Worm (Caenorhabditis elegans) whole organism, midembryonic: Measurements from ENCODE around the gene F40E12.1.

Source experiments
- T22C8.4 ChIP-seq: fragments of 200-800 bp; sonication (Bioruptor generic); IDR thresholded peaks from 2 replicates; pipeline ENCODE4 v1.3.6; 2022; ENCODE audit warnings: missing genetic modification characterization, missing compliant biosample characterization
- cog-1 ChIP-seq: sonication (generic microtip); optimal IDR thresholded peaks from 2 replicates; lab custom pipeline; 2016; ENCODE audit warnings: missing genetic modification characterization, missing compliant biosample characterization
- flt-1 ChIP-seq: fragments of 200-800 bp; sonication (Bioruptor generic); IDR thresholded peaks from 2 replicates; pipeline ENCODE4 v1.3.6; 2022; ENCODE audit warnings: missing genetic modification characterization, missing compliant biosample characterization
- klf-2 ChIP-seq: fragments of 200-800 bp; sonication (Bioruptor generic); conservative IDR thresholded peaks from 2 replicates; pipeline ENCODE4 v1.3.6; 2022; ENCODE audit warnings: missing genetic modification reagents, missing genetic modification characterization, missing compliant biosample characterization
- med-1 ChIP-seq: sonication (generic microtip); optimal IDR thresholded peaks from 2 replicates; lab custom pipeline; 2017; ENCODE audit warnings: missing genetic modification characterization, mild to moderate bottlenecking, missing compliant biosample characterization, antibody characterized with exemption, missing genetic modification reagents; ENCODE audit not compliant: insufficient read depth
- ref-1 ChIP-seq: fragments of 200-800 bp; sonication (Bioruptor generic); conservative IDR thresholded peaks from 2 replicates; pipeline ENCODE4 v1.3.6; 2022; ENCODE audit warnings: missing genetic modification reagents, missing genetic modification characterization, missing compliant biosample characterization
- tab-1 ChIP-seq: fragments of 200-800 bp; sonication (Bioruptor generic); IDR thresholded peaks from 2 replicates; pipeline ENCODE4 v1.3.6; 2022; ENCODE audit warnings: missing genetic modification characterization, missing compliant biosample characterization
- ztf-23 ChIP-seq: fragments of 200-800 bp; sonication (Bioruptor generic); IDR thresholded peaks from 2 replicates; pipeline ENCODE4 v1.3.6; 2022; ENCODE audit warnings: missing genetic modification reagents, missing genetic modification characterization, missing compliant biosample characterization
- ztf-29 ChIP-seq: fragments of 200-800 bp; sonication (Bioruptor generic); IDR thresholded peaks from 2 replicates; pipeline ENCODE4 v1.3.6; 2022; ENCODE audit warnings: missing genetic modification reagents, missing genetic modification characterization, missing compliant biosample characterization

Gene F40E12.1

ce11 chrII:3617512-3617911 lies at the start of gene F40E12.1:
F40E12.1 (plus strand) TSS chrII:3617812.
- TF ChIP-seq med-1 (no peak), klf-2 (no peak), T22C8.4 (GFP tag; lab: Robert Waterston, UW) (no peak), flt-1 (GFP tag; lab: Robert Waterston, UW) (no peak), ztf-29 (GFP tag; lab: Robert Waterston, UW) (no peak), ref-1 (GFP tag; lab: Robert Waterston, UW) (no peak), cog-1 (tag; lab: Kevin White, UChicago) (no peak), tab-1 (GFP tag; lab: Robert Waterston, UW) (no peak), ztf-23 (GFP tag; lab: Robert Waterston, UW) (no peak)

- no peak for TF ChIP-seq tab-1 (GFP tag; lab: Robert Waterston, UW)
- no peak for TF ChIP-seq cog-1 (tag; lab: Kevin White, UChicago)
- no peak for TF ChIP-seq med-1
- no peak for TF ChIP-seq klf-2
- TF ChIP-seq ztf-23 (GFP tag; lab: Robert Waterston, UW), result no peak
- TF ChIP-seq ztf-29 (GFP tag; lab: Robert Waterston, UW), result no peak
- no peak for TF ChIP-seq T22C8.4 (GFP tag; lab: Robert Waterston, UW)
- no peak for TF ChIP-seq flt-1 (GFP tag; lab: Robert Waterston, UW)
- no peak for TF ChIP-seq ref-1 (GFP tag; lab: Robert Waterston, UW)
Observed at ce11 chrII:3569118-3569517, 48.5 kb upstream of the F40E12.1 start, which contains the start of gene clec-127. clec-127 (minus strand) TSS chrII:3569218.

ce11 chrII:3570927-3571538 lies 46.6 kb upstream of the F40E12.1 start, which contains the start of the genes clec-128 and clec-129:
clec-128 (minus strand) TSS chrII:3571027.
clec-129 (plus strand) TSS chrII:3571488.
- TF ChIP-seq flt-1 (GFP tag; lab: Robert Waterston, UW), result no peak
- no peak for TF ChIP-seq klf-2
- no peak for TF ChIP-seq T22C8.4 (GFP tag; lab: Robert Waterston, UW)
- no peak for TF ChIP-seq med-1
- no peak for TF ChIP-seq ref-1 (GFP tag; lab: Robert Waterston, UW)
- no peak for TF ChIP-seq cog-1 (tag; lab: Kevin White, UChicago)
- TF ChIP-seq ztf-29 (GFP tag; lab: Robert Waterston, UW), result no peak
- no peak for TF ChIP-seq tab-1 (GFP tag; lab: Robert Waterston, UW)
- no peak for TF ChIP-seq ztf-23 (GFP tag; lab: Robert Waterston, UW)

ce11 chrII:3573255-3573654 lies 44.4 kb upstream of the F40E12.1 start, which contains the start of gene clec-130:
clec-130 (plus strand) TSS chrII:3573555.
- TF ChIP-seq tab-1 (GFP tag; lab: Robert Waterston, UW) (no peak), ztf-29 (GFP tag; lab: Robert Waterston, UW) (no peak), ref-1 (GFP tag; lab: Robert Waterston, UW) (no peak), ztf-23 (GFP tag; lab: Robert Waterston, UW) (no peak), med-1 (no peak)

ce11 chrII:3576742-3577141 lies 40.9 kb upstream of the F40E12.1 start, which contains the start of gene clec-132:
clec-132 (plus strand) TSS chrII:3577042.
- TF ChIP-seq ztf-23 (GFP tag; lab: Robert Waterston, UW) (no peak), klf-2 (no peak), ztf-29 (GFP tag; lab: Robert Waterston, UW) (no peak), tab-1 (GFP tag; lab: Robert Waterston, UW) (no peak), T22C8.4 (GFP tag; lab: Robert Waterston, UW) (no peak), ref-1 (GFP tag; lab: Robert Waterston, UW) (no peak), med-1 (no peak), flt-1 (GFP tag; lab: Robert Waterston, UW) (no peak), cog-1 (tag; lab: Kevin White, UChicago) (no peak)

- no peak for TF ChIP-seq tab-1 (GFP tag; lab: Robert Waterston, UW)
- no peak for TF ChIP-seq ztf-29 (GFP tag; lab: Robert Waterston, UW)
- TF ChIP-seq flt-1 (GFP tag; lab: Robert Waterston, UW), result no peak
- no peak for TF ChIP-seq ref-1 (GFP tag; lab: Robert Waterston, UW)
- TF ChIP-seq ztf-23 (GFP tag; lab: Robert Waterston, UW), result no peak
- no peak for TF ChIP-seq cog-1 (tag; lab: Kevin White, UChicago)
- TF ChIP-seq T22C8.4 (GFP tag; lab: Robert Waterston, UW), result no peak
Observed at ce11 chrII:3578121-3578520, 39.5 kb upstream of the F40E12.1 start, which contains the start of gene clec-133. clec-133 (plus strand) TSS chrII:3578421.

- TF ChIP-seq T22C8.4 (GFP tag; lab: Robert Waterston, UW), result no peak
- no peak for TF ChIP-seq cog-1 (tag; lab: Kevin White, UChicago)
- no peak for TF ChIP-seq ztf-29 (GFP tag; lab: Robert Waterston, UW)
- no peak for TF ChIP-seq tab-1 (GFP tag; lab: Robert Waterston, UW)
- TF ChIP-seq ref-1 (GFP tag; lab: Robert Waterston, UW), result no peak
- TF ChIP-seq ztf-23 (GFP tag; lab: Robert Waterston, UW), result no peak
- no peak for TF ChIP-seq klf-2
- no peak for TF ChIP-seq flt-1 (GFP tag; lab: Robert Waterston, UW)
- TF ChIP-seq med-1, result no peak
Observed at ce11 chrII:3579767-3580166, 37.8 kb upstream of the F40E12.1 start, which contains the start of gene clec-134. clec-134 (plus strand) TSS chrII:3580067.

- TF ChIP-seq ref-1 (GFP tag; lab: Robert Waterston, UW) (no peak), tab-1 (GFP tag; lab: Robert Waterston, UW) (no peak)
Observed at ce11 chrII:3581752-3582151, 35.9 kb upstream of the F40E12.1 start, which contains the start of gene srh-59. srh-59 (plus strand) TSS chrII:3582052.

- no peak for TF ChIP-seq med-1
- no peak for TF ChIP-seq cog-1 (tag; lab: Kevin White, UChicago)
- no peak for TF ChIP-seq tab-1 (GFP tag; lab: Robert Waterston, UW)
Observed at ce11 chrII:3583402-3583801, 34.2 kb upstream of the F40E12.1 start, which contains the start of gene srh-60. srh-60 (plus strand) TSS chrII:3583702.
